Fruit fly (Drosophila melanogaster): ENCODE data around the gene CG17637.

dm6 chr3L:20466599-20466998, 37.4 kb upstream of the CG17637 start, which contains the start of gene Tdh:
- TF ChIP-seq usp (GFP tag; optimal IDR thresholded peaks at IDR 0.05) (no peak), CG9705 (GFP tag; optimal IDR thresholded peaks at IDR 0.05) (no peak)

Data from whole organism, wandering third instar larva.